Worm (Caenorhabditis elegans): ENCODE measurements around the gene H10E21.5.

The H10E21.5 gene

DNA sequence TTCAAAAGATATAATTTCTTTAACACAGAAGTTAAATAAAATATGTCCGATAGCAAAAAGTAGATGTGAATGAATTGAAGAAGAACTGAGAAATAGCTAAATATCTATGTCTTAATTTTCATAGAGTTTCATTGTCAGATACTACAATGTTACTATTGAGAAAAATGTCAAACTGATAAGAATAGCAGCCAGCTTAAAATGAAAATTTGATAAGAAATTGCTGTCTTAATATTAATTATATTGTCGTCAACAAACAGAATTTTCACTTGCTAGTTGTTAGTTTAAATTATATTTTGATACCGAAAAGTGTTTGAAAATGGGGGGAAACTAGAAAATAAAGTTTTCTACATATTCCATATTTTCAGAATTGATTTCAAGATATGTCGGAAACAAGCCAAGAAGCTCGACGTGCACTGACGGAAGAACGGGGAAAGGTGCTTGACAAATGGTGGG, 20.8 kb downstream of the H10E21.5 start, which contains the start of the genes fbxa-6, cTel54X.2 and npr-30:
TSS of gene fbxa-6 (minus strand) at position 179 of the 453 bp plus-strand sequence.
TSS of gene cTel54X.2 (plus strand) at position 360 of the 453 bp plus-strand sequence.
TSS of gene npr-30 (plus strand) at position 403 of the 453 bp plus-strand sequence.
- TF ChIP-seq unc-62 (GFP tag; optimal IDR thresholded peaks at IDR 0.05) = no peak
